Worm (Caenorhabditis elegans): ENCODE measurements around the gene K05F1.1.

K05F1.1 gene

ce11 chrII:5772547-5773142 is 28.5 kb upstream of the K05F1.1 start:
- peak; percentile 52 for TF ChIP-seq chd-7 (tag; optimal IDR thresholded peaks at IDR 0.05)
- no peak for TF ChIP-seq C06A6.2 (GFP tag; conservative IDR thresholded peaks at IDR 0.05)
- TF ChIP-seq ztf-18 (tag; optimal IDR thresholded peaks at IDR 0.05), result peak; percentile 58
- TF ChIP-seq ztf-6 (GFP tag; IDR thresholded peaks at IDR 0.05), result peak; percentile 73; the same call in 1 of the 2 replicates
- peak; percentile 12 for TF ChIP-seq F52B5.7 (tag; optimal IDR thresholded peaks at IDR 0.05)
- TF ChIP-seq lin-54 (GFP tag; optimal IDR thresholded peaks at IDR 0.05), result no peak
- TF ChIP-seq hrde-1 (tag; optimal IDR thresholded peaks at IDR 0.05; ENCODE audit: borderline replicate concordance), result no peak
- TF ChIP-seq D2030.7 (GFP tag; IDR thresholded peaks at IDR 0.05), result no peak
- 0 out of 2 replicates have a peak, but pooled peaks have one; percentile 27 for TF ChIP-seq ceh-100 (GFP tag; IDR thresholded peaks at IDR 0.05)
- no peak for TF ChIP-seq nhr-80 (tag; optimal IDR thresholded peaks at IDR 0.05)
- TF ChIP-seq lag-1 (GFP tag; IDR thresholded peaks at IDR 0.05), result no peak
- TF ChIP-seq repo-1 (tag; optimal IDR thresholded peaks at IDR 0.05), result peak; percentile 2
- TF ChIP-seq somi-1 (GFP tag; optimal IDR thresholded peaks at IDR 0.05), result peak; percentile 57
- TF ChIP-seq hlh-12 (tag; optimal IDR thresholded peaks at IDR 0.05), result no peak
- TF ChIP-seq egrh-3 (GFP tag; IDR thresholded peaks at IDR 0.05), result peak; percentile 33; the same call in 1 of the 2 replicates
- TF ChIP-seq ekl-4 (GFP tag; IDR thresholded peaks at IDR 0.05), result 0 out of 2 replicates have a peak, but pooled peaks have one; percentile 11
- TF ChIP-seq bed-1 (GFP tag; IDR thresholded peaks at IDR 0.05), result no peak
- TF ChIP-seq xnd-1 (tag; optimal IDR thresholded peaks at IDR 0.05), result no peak
- TF ChIP-seq rpc-1 (optimal IDR thresholded peaks at IDR 0.05), result peak; percentile 64
- TF ChIP-seq rpc-1 (tag; optimal IDR thresholded peaks at IDR 0.05), result peak; percentile 81
- 0 out of 2 replicates have a peak, but pooled peaks have one; percentile 57 for TF ChIP-seq Y53G8AR.9 (GFP tag; conservative IDR thresholded peaks at IDR 0.05)
- TF ChIP-seq snpc-4 (GFP tag; optimal IDR thresholded peaks at IDR 0.05), result no peak
- peak in 3 of 4 experiments; percentile 0 to 70 (median 62) for TF ChIP-seq snpc-4 (tag; optimal IDR thresholded peaks at IDR 0.05)
- TF ChIP-seq egl-18 (GFP tag; IDR thresholded peaks at IDR 0.05), result no peak
- peak; percentile 57 for TF ChIP-seq madf-6 (GFP tag; IDR thresholded peaks at IDR 0.05)
- TF ChIP-seq akir-1 (GFP tag; optimal IDR thresholded peaks at IDR 0.05), result no peak
- TF ChIP-seq let-526 (GFP tag; IDR thresholded peaks at IDR 0.05), result peak; percentile 68; the same call in 1 of the 2 replicates
- 0 out of 2 replicates have a peak, but pooled peaks have one; percentile 54 for TF ChIP-seq K11D2.4 (GFP tag; IDR thresholded peaks at IDR 0.05)
- TF ChIP-seq lin-40 (tag; optimal IDR thresholded peaks at IDR 0.05), result peak; percentile 26
- TF ChIP-seq ztf-28 (GFP tag; IDR thresholded peaks at IDR 0.05), result 0 out of 2 replicates have a peak, but pooled peaks have one; percentile 50
- TF ChIP-seq atf-7 (tag; optimal IDR thresholded peaks at IDR 0.05), result peak; percentile 6
- peak; percentile 90 for TF ChIP-seq B0261.1 (tag; optimal IDR thresholded peaks at IDR 0.05)
- peak; percentile 75 for TF ChIP-seq ceh-27 (GFP tag; optimal IDR thresholded peaks at IDR 0.05)
- TF ChIP-seq B0336.3 (GFP tag; IDR thresholded peaks at IDR 0.05), result no peak
- TF ChIP-seq him-1 (tag; optimal IDR thresholded peaks at IDR 0.05), result peak; percentile 80
- TF ChIP-seq ZK185.1 (tag; optimal IDR thresholded peaks at IDR 0.05; ENCODE audit: poor library complexity, severe bottlenecking), result peak; percentile 31
- TF ChIP-seq ceh-40 (GFP tag; IDR thresholded peaks at IDR 0.05), result no peak
- peak; percentile 83 for TF ChIP-seq nfyb-1 (GFP tag; IDR thresholded peaks at IDR 0.05)
- TF ChIP-seq nhr-90 (tag; optimal IDR thresholded peaks at IDR 0.05), result peak; percentile 58
- TF ChIP-seq mxl-1 (tag; optimal IDR thresholded peaks at IDR 0.05), result peak; percentile 30
- TF ChIP-seq unc-130 (GFP tag; optimal IDR thresholded peaks at IDR 0.05), result no peak
- TF ChIP-seq die-1 (tag; optimal IDR thresholded peaks at IDR 0.05), result peak; percentile 66
- peak; percentile 56; the same call in 1 of the 2 replicates for TF ChIP-seq Y53F4B.3 (GFP tag; IDR thresholded peaks at IDR 0.05)
- 0 out of 2 replicates have a peak, but pooled peaks have one; percentile 8 for TF ChIP-seq lir-1 (GFP tag; conservative IDR thresholded peaks at IDR 0.05)
- TF ChIP-seq Y67H2A.10 (GFP tag; conservative IDR thresholded peaks at IDR 0.05), result no peak
- peak; percentile 59; the same call in 1 of the 2 replicates for TF ChIP-seq zfh-2 (GFP tag; conservative IDR thresholded peaks at IDR 0.05)
- TF ChIP-seq F33H1.4 (GFP tag; IDR thresholded peaks at IDR 0.05), result 0 out of 2 replicates have a peak, but pooled peaks have one; percentile 13
- TF ChIP-seq lin-35 (GFP tag; optimal IDR thresholded peaks at IDR 0.05), result no peak

All from whole organism, young adult.